Worm (Caenorhabditis elegans): ENCODE measurements around the gene srz-16.

ce11 chrV:20235231-20235630 lies 48.8 kb upstream of the srz-16 start:
- TF ChIP-seq snpc-4 (tag; optimal IDR thresholded peaks at IDR 0.05) (no peak), ces-1 (GFP tag; optimal IDR thresholded peaks at IDR 0.05) (no peak), nhr-28 (tag; optimal IDR thresholded peaks at IDR 0.05) (no peak), lin-13 (tag; optimal IDR thresholded peaks at IDR 0.05) (no peak), blmp-1 (tag; optimal IDR thresholded peaks at IDR 0.05) (no peak), ceh-83 (GFP tag; optimal IDR thresholded peaks at IDR 0.05) (no peak), unc-62 (GFP tag; optimal IDR thresholded peaks at IDR 0.05) (no peak), mls-2 (tag; optimal IDR thresholded peaks at IDR 0.05) (no peak), nhr-237 (tag; optimal IDR thresholded peaks at IDR 0.05) (no peak)
